In the genomic region with DNA sequence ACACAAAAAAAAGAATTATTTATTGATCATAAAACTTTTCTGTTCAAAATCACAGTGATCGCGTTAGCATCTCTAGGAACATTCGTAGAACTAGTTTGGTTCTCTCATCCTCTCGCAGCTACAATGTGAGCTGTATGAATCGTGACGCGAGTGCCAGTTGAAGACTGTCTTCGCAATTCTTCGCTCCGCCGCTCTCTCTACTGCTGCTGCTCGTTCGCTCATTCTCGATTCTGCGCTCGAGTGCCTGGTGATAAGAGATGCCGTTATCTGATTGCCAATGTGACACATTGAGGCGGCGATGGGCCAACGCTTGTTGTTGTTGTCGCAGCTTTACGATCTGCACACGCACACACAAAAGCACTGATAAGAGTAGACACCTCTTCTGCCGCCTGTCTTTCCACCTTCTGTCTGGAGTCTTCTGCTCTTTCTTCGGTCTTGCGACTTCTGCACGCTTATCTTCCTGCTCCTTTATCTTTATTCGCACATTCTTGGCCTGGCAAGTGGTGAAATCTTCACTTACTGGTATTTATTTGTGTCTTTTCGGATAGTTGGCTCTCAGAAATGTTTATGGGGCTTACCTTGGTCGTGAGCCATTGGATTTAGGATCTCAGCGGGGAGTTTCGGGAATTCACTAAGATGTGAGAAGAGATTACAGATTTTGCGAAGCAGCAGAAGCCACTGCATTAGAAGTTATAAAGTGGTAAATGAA, we compare ENCODE assay signal across 5 fruit fly cellular contexts.
A peak's percentile ranks its signal among the peaks of the same experiment; 100 is the strongest.
TF ChIP-seq lines count a peak whose summit lies in the region.

No protein-coding gene starts in this region.

- TF ChIP-seq CTCF in whole organism, embryonic (GFP tag; optimal IDR thresholded peaks at IDR 0.05; lab: Kevin White, UChicago), result no peak

TF ChIP-seq in whole organism, adult, 20 proteins besides CTCF, POLR2A, EP300 and RAD21:
- peak; percentile 28 for TF ChIP-seq tj (GFP tag; optimal IDR thresholded peaks at IDR 0.05; lab: Kevin White, UChicago)
- TF ChIP-seq CG12768 (GFP tag; optimal IDR thresholded peaks at IDR 0.05; lab: Kevin White, UChicago), result no peak
- peak; percentile 61 for TF ChIP-seq ovo (GFP tag; optimal IDR thresholded peaks at IDR 0.05; lab: Kevin White, UChicago)

TF ChIP-seq in whole organism, embryonic, 481 proteins besides CTCF, POLR2A, EP300 and RAD21 (continues in another document):
- TF ChIP-seq salm (tag; optimal IDR thresholded peaks at IDR 0.05; lab: Kevin White, UChicago) (no peak), fd96Cb (tag; optimal IDR thresholded peaks at IDR 0.05; lab: Kevin White, UChicago) (no peak), CG42726 (GFP tag; IDR thresholded peaks at IDR 0.05; lab: Robert Waterston, UW; ENCODE audit: partially characterized antibody) (no peak), so (GFP tag; IDR thresholded peaks at IDR 0.05; lab: Robert Waterston, UW) (0 out of 3 replicates have a peak, but pooled peaks have one; percentile 43), bbx (GFP tag; IDR thresholded peaks at IDR 0.05; lab: Robert Waterston, UW; ENCODE audit: partially characterized antibody) (no peak), CG7928 (GFP tag; optimal IDR thresholded peaks at IDR 0.05; lab: Kevin White, UChicago) (no peak), hth (optimal IDR thresholded peaks at IDR 0.05; lab: Kevin White, UChicago) (no peak), Dll (GFP tag; IDR thresholded peaks at IDR 0.05; lab: Robert Waterston, UW; ENCODE audit: partially characterized antibody) (no peak), CG8281 (tag; optimal IDR thresholded peaks at IDR 0.05; lab: Kevin White, UChicago) (peak; percentile 65), dati (GFP tag; IDR thresholded peaks at IDR 0.05; lab: Robert Waterston, UW) (no peak), H2.0 (GFP tag; IDR thresholded peaks at IDR 0.05; lab: Robert Waterston, UW) (no peak), Elba2 (GFP tag; optimal IDR thresholded peaks at IDR 0.05; lab: Kevin White, UChicago) (no peak), chinmo (GFP tag; IDR thresholded peaks at IDR 0.05; lab: Robert Waterston, UW; ENCODE audit: partially characterized antibody) (peak; percentile 84; the same call in 2 of the 4 replicates), pros (GFP tag; optimal IDR thresholded peaks at IDR 0.05; lab: Kevin White, UChicago) (no peak), fd102C (GFP tag; optimal IDR thresholded peaks at IDR 0.05; lab: Kevin White, UChicago) (no peak), CG3281 (GFP tag; optimal IDR thresholded peaks at IDR 0.05; lab: Kevin White, UChicago) (peak; percentile 8), Jarid2 (GFP tag; optimal IDR thresholded peaks at IDR 0.05; lab: Kevin White, UChicago) (no peak), CG32532 (GFP tag; IDR thresholded peaks at IDR 0.05; lab: Robert Waterston, UW) (peak; percentile 34; the same call in 1 of the 2 replicates), CG15479 (GFP tag; optimal IDR thresholded peaks at IDR 0.05; lab: Kevin White, UChicago) (peak; percentile 15)

TF ChIP-seq in whole organism, prepupa, 60 proteins besides CTCF, POLR2A, EP300 and RAD21 (continues in another document):
- TF ChIP-seq dac (GFP tag; optimal IDR thresholded peaks at IDR 0.05; lab: Kevin White, UChicago) (no peak), dsx (GFP tag; optimal IDR thresholded peaks at IDR 0.05; lab: Kevin White, UChicago; ENCODE audit: poor library complexity, severe bottlenecking) (peak; percentile 58), CG16779 (tag; optimal IDR thresholded peaks at IDR 0.05; lab: Kevin White, UChicago) (no peak), ss (GFP tag; optimal IDR thresholded peaks at IDR 0.05; lab: Kevin White, UChicago) (peak in 1 of 2 experiments; percentile 23), svp (GFP tag; lab: Kevin White, UChicago) (peak; percentile 82), Eip78C (GFP tag; lab: Kevin White, UChicago) (no peak), esn (GFP tag; optimal IDR thresholded peaks at IDR 0.05; lab: Kevin White, UChicago) (no peak), CG6808 (GFP tag; optimal IDR thresholded peaks at IDR 0.05; lab: Kevin White, UChicago) (no peak), fd59A (GFP tag; optimal IDR thresholded peaks at IDR 0.05; lab: Kevin White, UChicago) (no peak), eg (GFP tag; IDR thresholded peaks at IDR 0.05; lab: Robert Waterston, UW) (0 out of 3 replicates have a peak, but pooled peaks have one; percentile 19), Hr4 (GFP tag; optimal IDR thresholded peaks at IDR 0.05; lab: Kevin White, UChicago) (no peak), CG6163 (GFP tag; IDR thresholded peaks at IDR 0.05; lab: Robert Waterston, UW) (0 out of 3 replicates have a peak, but pooled peaks have one; percentile 30), spab (GFP tag; optimal IDR thresholded peaks at IDR 0.05; lab: Kevin White, UChicago) (no peak), CG10669 (GFP tag; optimal IDR thresholded peaks at IDR 0.05; lab: Kevin White, UChicago) (no peak), CG31627 (GFP tag; optimal IDR thresholded peaks at IDR 0.05; lab: Kevin White, UChicago) (no peak), Sox15 (GFP tag; optimal IDR thresholded peaks at IDR 0.05; lab: Kevin White, UChicago) (no peak), CG6792 (GFP tag; optimal IDR thresholded peaks at IDR 0.05; lab: Kevin White, UChicago) (no peak), cyc (GFP tag; optimal IDR thresholded peaks at IDR 0.05; lab: Kevin White, UChicago) (no peak), fkh (GFP tag; optimal IDR thresholded peaks at IDR 0.05; lab: Kevin White, UChicago) (peak; percentile 1), CG9139 (GFP tag; optimal IDR thresholded peaks at IDR 0.05; lab: Kevin White, UChicago) (no peak), CG11294 (GFP tag; IDR thresholded peaks at IDR 0.05; lab: Robert Waterston, UW) (no peak)

TF ChIP-seq in whole organism, pupa, 21 proteins besides CTCF, POLR2A, EP300 and RAD21:
- TF ChIP-seq CG8159 (tag; optimal IDR thresholded peaks at IDR 0.05; lab: Kevin White, UChicago) (no peak), rn (GFP tag; IDR thresholded peaks at IDR 0.05; lab: Robert Waterston, UW) (no peak), CG10348 (GFP tag; IDR thresholded peaks at IDR 0.05; lab: Robert Waterston, UW) (no peak), CG14655 (GFP tag; optimal IDR thresholded peaks at IDR 0.05; lab: Kevin White, UChicago) (no peak), CG9948 (tag; optimal IDR thresholded peaks at IDR 0.05; lab: Kevin White, UChicago) (no peak), CG13204 (GFP tag; optimal IDR thresholded peaks at IDR 0.05; lab: Kevin White, UChicago) (peak; percentile 19), EcR (GFP tag; optimal IDR thresholded peaks at IDR 0.05; lab: Kevin White, UChicago) (peak; percentile 65), CG4496 (GFP tag; IDR thresholded peaks at IDR 0.05; lab: Robert Waterston, UW) (0 out of 3 replicates have a peak, but pooled peaks have one; percentile 22), CG34367 (tag; optimal IDR thresholded peaks at IDR 0.05; lab: Kevin White, UChicago) (no peak), Snoo (tag; optimal IDR thresholded peaks at IDR 0.05; lab: Kevin White, UChicago) (no peak), CG32121 (GFP tag; IDR thresholded peaks at IDR 0.05; lab: Robert Waterston, UW) (no peak), fd96Ca (GFP tag; IDR thresholded peaks at IDR 0.05; lab: Robert Waterston, UW) (no peak), Pif1B (GFP tag; optimal IDR thresholded peaks at IDR 0.05; lab: Kevin White, UChicago) (no peak), CG15710 (tag; optimal IDR thresholded peaks at IDR 0.05; lab: Kevin White, UChicago) (no peak), gl (tag; optimal IDR thresholded peaks at IDR 0.05; lab: Kevin White, UChicago) (no peak)
TF ChIP-seq in whole organism, pupa: peak in this region for 3.

TF ChIP-seq in whole organism, wandering third instar larva, 38 proteins besides CTCF, POLR2A, EP300 and RAD21:
- no peak for TF ChIP-seq woc (GFP tag; optimal IDR thresholded peaks at IDR 0.05; lab: Kevin White, UChicago)
- TF ChIP-seq psq (GFP tag; optimal IDR thresholded peaks at IDR 0.05; lab: Kevin White, UChicago), result no peak
- peak in 1 of 2 experiments; percentile 82 for TF ChIP-seq dl (GFP tag; optimal IDR thresholded peaks at IDR 0.05; lab: Kevin White, UChicago; ENCODE audit: insufficient read depth in 1 of 2, partially characterized antibody in 2 of 2)
- no peak for TF ChIP-seq Hnf4 (GFP tag; optimal IDR thresholded peaks at IDR 0.05; lab: Kevin White, UChicago)
- no peak for TF ChIP-seq CG32264 (GFP tag; optimal IDR thresholded peaks at IDR 0.05; lab: Kevin White, UChicago)
- no peak for TF ChIP-seq Jra (GFP tag; optimal IDR thresholded peaks at IDR 0.05; lab: Kevin White, UChicago)
- TF ChIP-seq usp (GFP tag; optimal IDR thresholded peaks at IDR 0.05; lab: Kevin White, UChicago), result no peak
- no peak for TF ChIP-seq fru (GFP tag; optimal IDR thresholded peaks at IDR 0.05; lab: Kevin White, UChicago)
- no peak for TF ChIP-seq Hr78 (GFP tag; optimal IDR thresholded peaks at IDR 0.05; lab: Kevin White, UChicago)
- no peak for TF ChIP-seq CrebA (GFP tag; optimal IDR thresholded peaks at IDR 0.05; lab: Kevin White, UChicago; ENCODE audit: borderline replicate concordance)
- TF ChIP-seq GATAd (GFP tag; optimal IDR thresholded peaks at IDR 0.05; lab: Kevin White, UChicago), result no peak
- peak; percentile 62 for TF ChIP-seq Vsx2 (GFP tag; optimal IDR thresholded peaks at IDR 0.05; lab: Kevin White, UChicago; ENCODE audit: partially characterized antibody)
- TF ChIP-seq rgr (GFP tag; optimal IDR thresholded peaks at IDR 0.05; lab: Kevin White, UChicago), result no peak
- no peak for TF ChIP-seq Rel (GFP tag; optimal IDR thresholded peaks at IDR 0.05; lab: Kevin White, UChicago)
- TF ChIP-seq Rel (tag; optimal IDR thresholded peaks at IDR 0.05; lab: Kevin White, UChicago), result peak; percentile 55
- TF ChIP-seq Hr83 (GFP tag; optimal IDR thresholded peaks at IDR 0.05; lab: Kevin White, UChicago; ENCODE audit: poor library complexity, severe bottlenecking), result peak; percentile 7
- no peak for TF ChIP-seq dmrt93B (GFP tag; optimal IDR thresholded peaks at IDR 0.05; lab: Kevin White, UChicago)
- no peak for TF ChIP-seq brk (GFP tag; optimal IDR thresholded peaks at IDR 0.05; lab: Kevin White, UChicago)
- TF ChIP-seq Dif (GFP tag; optimal IDR thresholded peaks at IDR 0.05; lab: Kevin White, UChicago; ENCODE audit: partially characterized antibody), result peak; percentile 74
- TF ChIP-seq HLH106 (tag; optimal IDR thresholded peaks at IDR 0.05; lab: Kevin White, UChicago), result no peak
- no peak for TF ChIP-seq OdsH (GFP tag; optimal IDR thresholded peaks at IDR 0.05; lab: Kevin White, UChicago)
- TF ChIP-seq Dfd (GFP tag; optimal IDR thresholded peaks at IDR 0.05; lab: Kevin White, UChicago), result no peak
- no peak for TF ChIP-seq lola (GFP tag; optimal IDR thresholded peaks at IDR 0.05; lab: Kevin White, UChicago)
- TF ChIP-seq foxo (GFP tag; optimal IDR thresholded peaks at IDR 0.05; lab: Kevin White, UChicago), result no peak
- TF ChIP-seq Myc (optimal IDR thresholded peaks at IDR 0.05; lab: Kevin White, UChicago), result no peak
TF ChIP-seq in whole organism, wandering third instar larva: peak in this region for 5.
